Fruit fly (Drosophila melanogaster): ENCODE data around the gene wol.

The wol gene

dm6 chr2L:8326414-8327271 is 23.9 kb upstream of the wol start (continued):
- no peak for TF ChIP-seq fd59A (GFP tag; optimal IDR thresholded peaks at IDR 0.05)
- TF ChIP-seq CG7368 (GFP tag; optimal IDR thresholded peaks at IDR 0.05): no peak

dm6 chr2L:8325150-8325549 is 22.4 kb upstream of the wol start, which contains the start of gene CG7781:
Gene CG7781 (minus strand): TSS chr2L:8325409.
- 0 out of 3 replicates have a peak, but pooled peaks have one; percentile 13 for TF ChIP-seq eg (GFP tag; IDR thresholded peaks at IDR 0.05)
- 0 out of 3 replicates have a peak, but pooled peaks have one; percentile 13 for TF ChIP-seq CG8119 (GFP tag; IDR thresholded peaks at IDR 0.05)
- TF ChIP-seq CG32006 (GFP tag; optimal IDR thresholded peaks at IDR 0.05): no peak
- peak; percentile 37; the same call in 1 of the 2 replicates for TF ChIP-seq CG15336 (GFP tag; IDR thresholded peaks at IDR 0.05)
- no peak for TF ChIP-seq CG8632 (GFP tag; optimal IDR thresholded peaks at IDR 0.05)

- no peak for TF ChIP-seq Ets21C (GFP tag; optimal IDR thresholded peaks at IDR 0.05)
- peak; percentile 40 for TF ChIP-seq acj6 (GFP tag; optimal IDR thresholded peaks at IDR 0.05)
- no peak for TF ChIP-seq CG32006 (GFP tag; optimal IDR thresholded peaks at IDR 0.05)
- TF ChIP-seq CG3919 (GFP tag; optimal IDR thresholded peaks at IDR 0.05): peak; percentile 69
- TF ChIP-seq CG7368 (GFP tag; optimal IDR thresholded peaks at IDR 0.05): no peak
- peak; percentile 57 for TF ChIP-seq CG6854 (GFP tag; optimal IDR thresholded peaks at IDR 0.05)
- no peak for TF ChIP-seq CG31627 (GFP tag; optimal IDR thresholded peaks at IDR 0.05)
- TF ChIP-seq Eip78C (GFP tag): peak; percentile 81
- no peak for TF ChIP-seq net (GFP tag; optimal IDR thresholded peaks at IDR 0.05)
- no peak for TF ChIP-seq Sox102F (GFP tag; optimal IDR thresholded peaks at IDR 0.05)
- peak; percentile 22 for TF ChIP-seq Blimp-1 (GFP tag; optimal IDR thresholded peaks at IDR 0.05)
- peak; percentile 53; the same call in 2 of the 3 replicates for TF ChIP-seq eg (GFP tag; IDR thresholded peaks at IDR 0.05)
- TF ChIP-seq CG8632 (GFP tag; optimal IDR thresholded peaks at IDR 0.05): no peak
- TF ChIP-seq Eip75B (GFP tag; optimal IDR thresholded peaks at IDR 0.05): no peak
- no peak for TF ChIP-seq Ets96B (tag; optimal IDR thresholded peaks at IDR 0.05)
- TF ChIP-seq achi (GFP tag; optimal IDR thresholded peaks at IDR 0.05): peak; percentile 32
- no peak for TF ChIP-seq fd59A (GFP tag; optimal IDR thresholded peaks at IDR 0.05)
- TF ChIP-seq esn (GFP tag; optimal IDR thresholded peaks at IDR 0.05): peak; percentile 64
- peak; percentile 47 for TF ChIP-seq lz (GFP tag; optimal IDR thresholded peaks at IDR 0.05)
- no peak for TF ChIP-seq CG6808 (GFP tag; optimal IDR thresholded peaks at IDR 0.05)
- no peak for TF ChIP-seq Sox15 (GFP tag; optimal IDR thresholded peaks at IDR 0.05)
- peak; percentile 2 for TF ChIP-seq CG3032 (tag; optimal IDR thresholded peaks at IDR 0.05)
- TF ChIP-seq dac (GFP tag; optimal IDR thresholded peaks at IDR 0.05): no peak
- TF ChIP-seq ss (GFP tag; optimal IDR thresholded peaks at IDR 0.05): no peak
- peak; percentile 6 for TF ChIP-seq CG9139 (GFP tag; optimal IDR thresholded peaks at IDR 0.05)
- peak; percentile 51 for TF ChIP-seq CG10669 (GFP tag; optimal IDR thresholded peaks at IDR 0.05)
- peak; percentile 58 for TF ChIP-seq cyc (GFP tag; optimal IDR thresholded peaks at IDR 0.05)
- TF ChIP-seq salr (GFP tag; optimal IDR thresholded peaks at IDR 0.05): peak in 1 of 2 experiments; percentile 32
- no peak for TF ChIP-seq spab (GFP tag; optimal IDR thresholded peaks at IDR 0.05)
- no peak for TF ChIP-seq Hr39 (GFP tag; optimal IDR thresholded peaks at IDR 0.05)
- peak; percentile 21 for TF ChIP-seq CG11762 (GFP tag; optimal IDR thresholded peaks at IDR 0.05; ENCODE audit: insufficient read depth)
- no peak for TF ChIP-seq fd85E (GFP tag; optimal IDR thresholded peaks at IDR 0.05)
- no peak for TF ChIP-seq vri (GFP tag; optimal IDR thresholded peaks at IDR 0.05)
- peak; percentile 30 for TF ChIP-seq CG8319 (GFP tag; optimal IDR thresholded peaks at IDR 0.05)
- TF ChIP-seq CG1621 (tag; optimal IDR thresholded peaks at IDR 0.05): no peak
- no peak for TF ChIP-seq Lpt (GFP tag; optimal IDR thresholded peaks at IDR 0.05)
- TF ChIP-seq pdm3 (GFP tag; optimal IDR thresholded peaks at IDR 0.05): no peak
- TF ChIP-seq CG6276 (GFP tag; optimal IDR thresholded peaks at IDR 0.05): no peak
- TF ChIP-seq topi (GFP tag; optimal IDR thresholded peaks at IDR 0.05): peak; percentile 65
- TF ChIP-seq CG10631 (GFP tag; optimal IDR thresholded peaks at IDR 0.05): peak; percentile 3
- TF ChIP-seq dsx (GFP tag; optimal IDR thresholded peaks at IDR 0.05; ENCODE audit: poor library complexity, severe bottlenecking): peak; percentile 85
Measured at dm6 chr2L:8319858-8320525, 17.2 kb upstream of the wol start, which contains the start of the genes mtsh and strat. Gene mtsh (minus strand): TSS chr2L:8319908. Gene strat (plus strand): TSS chr2L:8320328.

All from whole organism, prepupa.